Fruit fly (Drosophila melanogaster): Measurements from ENCODE around the gene CG15760.

Gene CG15760

DNA sequence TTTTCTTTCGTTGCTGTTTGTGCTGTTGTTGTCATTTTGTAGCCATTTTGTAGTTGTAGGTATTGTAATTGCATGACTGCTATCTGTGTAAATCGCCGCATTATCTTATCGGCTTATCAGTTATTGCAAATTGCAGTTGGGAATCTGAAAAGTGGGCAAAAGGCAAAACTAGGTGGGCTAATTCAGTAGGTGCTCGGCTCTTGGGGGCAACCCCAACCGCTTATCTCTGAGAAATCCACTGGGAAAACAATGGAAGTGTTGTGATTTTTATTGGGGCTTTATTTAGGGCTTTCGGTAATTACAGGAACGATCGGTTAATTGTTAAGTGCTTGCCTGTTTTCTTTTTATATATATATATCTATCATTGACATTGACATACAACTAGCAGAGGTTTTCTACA, 18.3 kb upstream of the CG15760 start:
- TF ChIP-seq EcR (GFP tag; optimal IDR thresholded peaks at IDR 0.05) (no peak), Dll (optimal IDR thresholded peaks at IDR 0.05) (no peak), CG8478 (optimal IDR thresholded peaks at IDR 0.05) (no peak), psq (optimal IDR thresholded peaks at IDR 0.05) (no peak), usp (GFP tag; optimal IDR thresholded peaks at IDR 0.05) (no peak), pan (optimal IDR thresholded peaks at IDR 0.05) (no peak)

- TF ChIP-seq Dll (optimal IDR thresholded peaks at IDR 0.05): no peak
- TF ChIP-seq pan (optimal IDR thresholded peaks at IDR 0.05): no peak
- TF ChIP-seq CG8478 (optimal IDR thresholded peaks at IDR 0.05): no peak
- TF ChIP-seq psq (optimal IDR thresholded peaks at IDR 0.05): no peak
- TF ChIP-seq usp (GFP tag; optimal IDR thresholded peaks at IDR 0.05): no peak
- no peak for TF ChIP-seq EcR (GFP tag; optimal IDR thresholded peaks at IDR 0.05)
Observed at dm6 chrX:13667656-13668055, 1.8 kb upstream of the CG15760 start, which contains the start of the genes DNAlig4 and CG11164. TSS of gene DNAlig4 (minus strand) at chrX:13667811. TSS of gene CG11164 (plus strand) at chrX:13668014.

dm6 chrX:13670329-13670847, 889 bp downstream of the CG15760 start:
- TF ChIP-seq psq (optimal IDR thresholded peaks at IDR 0.05) (no peak), EcR (GFP tag; optimal IDR thresholded peaks at IDR 0.05) (no peak), usp (GFP tag; optimal IDR thresholded peaks at IDR 0.05) (no peak), Dll (optimal IDR thresholded peaks at IDR 0.05) (no peak), pan (optimal IDR thresholded peaks at IDR 0.05) (no peak), CG8478 (optimal IDR thresholded peaks at IDR 0.05) (no peak)

- TF ChIP-seq CG8478 (optimal IDR thresholded peaks at IDR 0.05) (no peak), usp (GFP tag; optimal IDR thresholded peaks at IDR 0.05) (no peak), psq (optimal IDR thresholded peaks at IDR 0.05) (no peak), EcR (GFP tag; optimal IDR thresholded peaks at IDR 0.05) (no peak), Dll (optimal IDR thresholded peaks at IDR 0.05) (no peak), pan (optimal IDR thresholded peaks at IDR 0.05) (no peak)
Observed at dm6 chrX:13676458-13676944, 7.0 kb downstream of the CG15760 start, which contains the start of gene CG11162. TSS of gene CG11162 (plus strand) at chrX:13676894.

dm6 chrX:13677970-13678490, 8.5 kb downstream of the CG15760 start:
- TF ChIP-seq EcR (GFP tag; optimal IDR thresholded peaks at IDR 0.05) (no peak), usp (GFP tag; optimal IDR thresholded peaks at IDR 0.05) (no peak), pan (optimal IDR thresholded peaks at IDR 0.05) (no peak), psq (optimal IDR thresholded peaks at IDR 0.05) (no peak), CG8478 (optimal IDR thresholded peaks at IDR 0.05) (no peak), Dll (optimal IDR thresholded peaks at IDR 0.05) (no peak)

DNA sequence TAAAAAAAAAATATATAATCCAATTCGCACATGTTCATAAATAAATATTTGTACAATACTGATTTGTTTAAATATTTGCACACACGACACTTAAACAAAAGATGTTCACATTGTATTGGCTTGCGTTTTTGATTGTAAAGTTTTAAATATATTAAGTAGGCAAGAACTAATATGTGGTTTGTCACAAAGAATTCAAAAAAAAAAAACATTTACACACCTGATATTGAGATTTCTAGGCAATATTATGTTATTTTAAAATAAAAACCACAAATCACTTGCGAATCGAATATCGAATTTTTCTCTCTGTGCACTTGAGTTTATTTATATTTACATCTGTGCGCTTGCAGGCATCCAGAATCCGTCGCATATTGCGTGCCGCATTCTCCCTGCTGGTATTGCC, 10.1 kb downstream of the CG15760 start:
- TF ChIP-seq EcR (GFP tag; optimal IDR thresholded peaks at IDR 0.05) (no peak), psq (optimal IDR thresholded peaks at IDR 0.05) (no peak), pan (optimal IDR thresholded peaks at IDR 0.05) (no peak), Dll (optimal IDR thresholded peaks at IDR 0.05) (no peak), usp (GFP tag; optimal IDR thresholded peaks at IDR 0.05) (no peak), CG8478 (optimal IDR thresholded peaks at IDR 0.05) (no peak)

DNA sequence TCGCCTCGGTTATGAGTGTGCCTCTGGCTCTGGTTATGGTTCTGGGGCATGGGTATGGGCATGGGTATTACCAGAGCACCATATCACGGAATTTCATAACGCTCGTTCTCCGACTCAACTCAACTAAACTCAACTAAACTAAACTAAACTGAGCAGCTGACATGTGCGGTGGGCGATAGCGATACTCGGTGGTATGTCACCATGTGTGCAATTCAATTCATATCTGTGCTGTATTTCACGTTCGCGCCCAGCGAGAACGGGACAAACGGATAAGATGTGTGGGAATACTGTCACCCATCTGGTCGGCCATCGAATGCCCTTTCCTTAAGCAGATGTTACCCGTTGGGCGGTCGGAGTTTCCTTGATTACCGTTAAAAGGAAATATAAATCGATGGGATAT, 10.8 kb downstream of the CG15760 start, which contains the start of gene CG12177:
CG12177 (minus strand) TSS at position 239 of the 400 bp plus-strand sequence.
- TF ChIP-seq usp (GFP tag; optimal IDR thresholded peaks at IDR 0.05) (no peak), pan (optimal IDR thresholded peaks at IDR 0.05) (no peak), psq (optimal IDR thresholded peaks at IDR 0.05) (no peak), EcR (GFP tag; optimal IDR thresholded peaks at IDR 0.05) (no peak)

- no peak for TF ChIP-seq EcR (GFP tag; optimal IDR thresholded peaks at IDR 0.05)
Observed at dm6 chrX:13681906-13682305, 12.4 kb downstream of the CG15760 start.

dm6 chrX:13682652-13683051, 13.2 kb downstream of the CG15760 start, which contains the start of gene CG11158:
TSS of gene CG11158 (plus strand) at chrX:13682952.
- TF ChIP-seq pan (optimal IDR thresholded peaks at IDR 0.05): no peak
- TF ChIP-seq CG8478 (optimal IDR thresholded peaks at IDR 0.05): no peak
- TF ChIP-seq Dll (optimal IDR thresholded peaks at IDR 0.05): no peak
- TF ChIP-seq psq (optimal IDR thresholded peaks at IDR 0.05): no peak

- TF ChIP-seq psq (optimal IDR thresholded peaks at IDR 0.05) (no peak), usp (GFP tag; optimal IDR thresholded peaks at IDR 0.05) (no peak), Dll (optimal IDR thresholded peaks at IDR 0.05) (no peak), pan (optimal IDR thresholded peaks at IDR 0.05) (no peak), CG8478 (optimal IDR thresholded peaks at IDR 0.05) (no peak), EcR (GFP tag; optimal IDR thresholded peaks at IDR 0.05) (no peak)
Observed at dm6 chrX:13691992-13692391, 22.5 kb downstream of the CG15760 start, which contains the start of gene Nna1. TSS of gene Nna1 (plus strand) at chrX:13692292.

DNA sequence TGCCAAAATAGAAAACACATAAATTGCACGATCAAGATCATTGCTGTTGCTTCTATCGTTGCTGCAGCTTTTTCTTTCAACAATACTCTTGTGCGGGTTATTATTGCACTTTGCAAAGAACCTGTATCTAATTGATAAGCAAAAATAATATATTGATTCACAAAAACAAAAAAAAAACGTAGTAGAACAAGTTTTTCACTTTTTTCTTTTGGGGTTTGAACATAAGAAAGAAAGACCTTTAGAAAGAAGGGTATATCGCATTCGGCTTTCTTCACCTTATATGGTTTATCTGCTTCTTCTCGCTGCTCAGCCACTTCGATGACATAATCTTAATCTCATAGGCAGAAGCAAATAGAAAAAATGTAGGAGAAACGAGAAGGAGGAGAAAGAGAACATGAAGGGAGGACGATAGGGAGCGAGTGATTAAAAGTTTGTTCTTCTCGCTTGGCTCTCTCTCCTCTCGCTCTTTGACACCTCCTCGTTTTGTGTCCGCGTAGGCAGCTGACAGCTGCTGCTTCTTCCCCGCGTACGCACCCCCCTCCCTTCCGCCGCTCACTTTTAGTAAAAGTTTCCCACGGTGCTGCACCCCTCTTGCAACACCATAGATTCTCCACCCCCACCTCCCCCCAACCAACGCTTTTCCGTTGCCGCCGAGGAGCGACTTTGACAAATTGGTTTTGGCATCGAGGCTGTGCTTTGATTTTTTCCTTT, 29.4 kb downstream of the CG15760 start:
- TF ChIP-seq EcR (GFP tag; optimal IDR thresholded peaks at IDR 0.05) (no peak), psq (optimal IDR thresholded peaks at IDR 0.05) (no peak), usp (GFP tag; optimal IDR thresholded peaks at IDR 0.05) (no peak), CG8478 (optimal IDR thresholded peaks at IDR 0.05) (no peak), Dll (optimal IDR thresholded peaks at IDR 0.05) (no peak), pan (optimal IDR thresholded peaks at IDR 0.05) (no peak)

DNA sequence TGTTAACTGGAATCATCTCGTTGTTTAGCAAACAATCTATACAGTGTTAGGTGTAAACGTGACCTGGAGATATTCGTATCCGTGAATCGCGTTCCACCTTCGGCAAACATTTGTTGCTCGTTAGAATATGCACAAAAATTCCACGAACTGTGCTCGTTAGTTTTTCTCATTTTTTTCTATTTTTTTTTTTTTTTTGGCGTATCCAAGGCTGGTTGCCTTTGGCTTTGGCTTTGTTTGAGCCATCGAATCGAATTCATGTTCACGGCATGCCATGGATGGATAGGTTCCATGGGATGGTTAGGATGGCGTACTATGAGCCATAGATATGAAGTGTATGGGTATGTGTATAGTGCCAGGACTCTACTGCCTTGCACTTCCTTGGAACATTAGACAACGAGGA, 30.2 kb downstream of the CG15760 start:
- no peak for TF ChIP-seq psq (optimal IDR thresholded peaks at IDR 0.05)
- TF ChIP-seq CG8478 (optimal IDR thresholded peaks at IDR 0.05): no peak
- no peak for TF ChIP-seq usp (GFP tag; optimal IDR thresholded peaks at IDR 0.05)
- TF ChIP-seq Dll (optimal IDR thresholded peaks at IDR 0.05): no peak
- TF ChIP-seq pan (optimal IDR thresholded peaks at IDR 0.05): no peak
- TF ChIP-seq EcR (GFP tag; optimal IDR thresholded peaks at IDR 0.05): no peak

Data from whole organism.